Worm (Caenorhabditis elegans) whole organism, early embryonic: ENCODE results near the gene srw-12.

Experiments used
- B0310.2 ChIP-seq: sonication (generic microtip); optimal IDR thresholded peaks from 2 replicates; lab custom pipeline; 2016; ENCODE audit warnings: mild to moderate bottlenecking, missing genetic modification characterization, missing compliant biosample characterization
- ama-1 ChIP-seq: fragments of 150-350 bp; optimal IDR thresholded peaks from 2 replicates; lab custom pipeline; 2014
- ets-7 ChIP-seq: sonication (generic microtip); optimal IDR thresholded peaks from 2 replicates; lab custom pipeline; 2016; ENCODE audit warnings: missing genotype, missing genetic modification characterization, missing compliant biosample characterization
- flt-1 ChIP-seq: fragments of 200-800 bp; sonication (Bioruptor generic); IDR thresholded peaks from 2 replicates; pipeline ENCODE4 v1.3.6; 2022; ENCODE audit warnings: missing genetic modification characterization, missing compliant biosample characterization
- hmbx-1 ChIP-seq: sonication (generic microtip); optimal IDR thresholded peaks from 2 replicates; lab custom pipeline; 2016; ENCODE audit warnings: mild to moderate bottlenecking, missing genetic modification characterization, missing compliant biosample characterization
- hmg-4 ChIP-seq: fragments of 200-800 bp; sonication (Bioruptor generic); optimal IDR thresholded peaks from 2 replicates; lab custom pipeline; 2018; ENCODE audit warnings: mild to moderate bottlenecking, missing genetic modification characterization, missing compliant biosample characterization
- hnd-1 ChIP-seq: sonication (generic microtip); optimal IDR thresholded peaks from 2 replicates; lab custom pipeline; 2016; ENCODE audit warnings: missing genetic modification characterization, missing compliant biosample characterization
- pes-1 ChIP-seq: fragments of 200-800 bp; sonication (Bioruptor generic); IDR thresholded peaks from 2 replicates; pipeline ENCODE4 v1.3.6; 2022; ENCODE audit warnings: missing genetic modification reagents, missing genetic modification characterization, missing compliant biosample characterization
- sea-1 ChIP-seq: fragments of 200-800 bp; sonication (Bioruptor generic); conservative IDR thresholded peaks from 2 replicates; pipeline ENCODE4 v1.3.6; 2022; ENCODE audit warnings: missing genetic modification characterization, missing compliant biosample characterization
- tbx-11 ChIP-seq: fragments of 200-800 bp; sonication (Bioruptor generic); IDR thresholded peaks from 2 replicates; pipeline ENCODE4 v1.3.6; 2022; ENCODE audit warnings: missing genetic modification characterization, missing compliant biosample characterization
- tbx-37 ChIP-seq: fragments of 200-800 bp; sonication (Bioruptor generic); conservative IDR thresholded peaks from 2 replicates; pipeline ENCODE4 v1.3.6; 2022; ENCODE audit warnings: missing genetic modification reagents, missing genetic modification characterization, missing compliant biosample characterization
- tra-4 ChIP-seq: sonication (generic microtip); optimal IDR thresholded peaks from 2 replicates; lab custom pipeline; 2017; ENCODE audit warnings: missing genetic modification characterization, missing compliant biosample characterization

DNA sequence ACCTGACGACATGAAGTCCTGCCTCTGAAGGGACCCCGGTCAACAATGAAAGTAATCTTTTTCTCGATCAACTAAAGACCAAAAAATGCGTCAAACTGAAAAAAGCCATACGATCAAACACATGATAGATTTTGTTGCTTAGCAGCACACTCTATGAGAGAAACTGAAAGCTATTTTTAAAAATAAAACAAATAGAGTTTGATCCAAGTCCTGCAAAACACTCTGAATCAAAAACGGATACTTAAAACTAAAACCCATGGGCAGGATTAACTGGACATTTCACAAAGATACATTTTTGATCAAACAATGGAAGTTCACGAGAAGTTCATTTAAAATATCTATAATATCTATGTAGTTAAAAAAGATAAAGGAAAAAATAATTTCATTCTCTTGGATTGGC, 29.0 kb upstream of the srw-12 start, which contains the start of gene T10H4.13:
- TF ChIP-seq ama-1 (lab: Kevin White, UChicago) (no peak), hmg-4 (no peak), pes-1 (GFP tag; lab: Robert Waterston, UW) (no peak), B0310.2 (tag; lab: Kevin White, UChicago) (no peak), hmbx-1 (tag; lab: Kevin White, UChicago) (no peak), tra-4 (tag; lab: Kevin White, UChicago) (no peak), tbx-11 (GFP tag; lab: Robert Waterston, UW) (no peak), flt-1 (GFP tag; lab: Robert Waterston, UW) (no peak), hnd-1 (tag; lab: Kevin White, UChicago) (no peak), ets-7 (tag; lab: Kevin White, UChicago) (no peak), tbx-37 (GFP tag; lab: Robert Waterston, UW) (no peak), sea-1 (GFP tag; lab: Robert Waterston, UW) (no peak)
